Worm (Caenorhabditis elegans) whole organism, L2 larva: ENCODE data around the gene nspg-7.2.

ENCODE experiments used
- R02D3.7 ChIP-seq: fragments of 150-350 bp; optimal IDR thresholded peaks from 2 replicates; lab custom pipeline; 2014; ENCODE audit warnings: missing biosample characterization, missing genetic modification characterization
- alr-1 ChIP-seq: fragments of 150-350 bp; optimal IDR thresholded peaks from 2 replicates; lab custom pipeline; 2014; ENCODE audit warnings: missing biosample characterization, missing genetic modification characterization
- ama-1 ChIP-seq: fragments of 150-350 bp; optimal IDR thresholded peaks from 2 replicates; lab custom pipeline; 2018; ENCODE audit warnings: inconsistent platforms
- ceh-16 ChIP-seq: fragments of 150-350 bp; optimal IDR thresholded peaks from 2 replicates; lab custom pipeline; 2014; ENCODE audit warnings: missing biosample characterization, missing genetic modification characterization
- ceh-82 ChIP-seq: fragments of 150-350 bp; optimal IDR thresholded peaks from 2 replicates; lab custom pipeline; 2014; ENCODE audit warnings: missing biosample characterization, missing genetic modification characterization
- egl-27 ChIP-seq: sonication (generic microtip); optimal IDR thresholded peaks from 3 replicates; lab custom pipeline; 2017; ENCODE audit warnings: missing biosample characterization, missing genetic modification reagents, missing genetic modification characterization
- fos-1 ChIP-seq: fragments of 150-350 bp; optimal IDR thresholded peaks from 2 replicates; lab custom pipeline; 2014; ENCODE audit warnings: missing biosample characterization, missing genetic modification characterization
- lin-39 ChIP-seq: fragments of 150-350 bp; optimal IDR thresholded peaks from 2 replicates; lab custom pipeline; 2014; ENCODE audit warnings: missing biosample characterization, missing genetic modification reagents, missing genetic modification characterization
- nhr-21 ChIP-seq: fragments of 150-350 bp; optimal IDR thresholded peaks from 2 replicates; lab custom pipeline; 2014; ENCODE audit warnings: missing biosample characterization, missing genetic modification characterization
- sma-9 ChIP-seq, 2 experiments: fragments of 150-350 bp in 1 of 2; sonication (generic microtip) in 1 of 2; optimal IDR thresholded peaks; 2 replicates each; lab custom pipeline; 2014 to 2016; ENCODE audit warnings: missing genetic modification characterization in 2 of 2, mild to moderate bottlenecking in 1 of 2, missing biosample characterization in 1 of 2, missing compliant biosample characterization in 1 of 2, missing genetic modification reagents in 1 of 2, moderate library complexity in 1 of 2
- unc-39 ChIP-seq: fragments of 150-350 bp; optimal IDR thresholded peaks from 2 replicates; lab custom pipeline; 2014; ENCODE audit warnings: missing biosample characterization, missing genetic modification characterization
- unc-62 ChIP-seq: fragments of 150-350 bp; optimal IDR thresholded peaks from 2 replicates; lab custom pipeline; 2014; ENCODE audit warnings: missing biosample characterization, missing genetic modification reagents, missing genetic modification characterization
- zag-1 ChIP-seq: fragments of 150-350 bp; optimal IDR thresholded peaks from 2 replicates; lab custom pipeline; 2014; ENCODE audit warnings: missing biosample characterization, missing genetic modification characterization
- ztf-11 ChIP-seq: sonication (generic microtip); optimal IDR thresholded peaks from 2 replicates; lab custom pipeline; 2017; ENCODE audit warnings: missing biosample characterization, missing genetic modification characterization

ce11 chrIII:3219050-3219449 lies 39.2 kb downstream of the nspg-7.2 start, which contains the start of gene frm-8:
- TF ChIP-seq unc-62 (no peak), unc-39 (tag; lab: Kevin White, UChicago) (no peak), ztf-11 (no peak), ceh-16 (tag; lab: Kevin White, UChicago) (no peak), fos-1 (tag; lab: Kevin White, UChicago) (no peak), ama-1 (lab: Kevin White, UChicago) (no peak), nhr-21 (tag; lab: Kevin White, UChicago) (no peak), zag-1 (no peak), sma-9 (GFP tag; optimal IDR thresholded peaks at IDR 0.05; lab: Kevin White, UChicago) (no peak), sma-9 (tag; optimal IDR thresholded peaks at IDR 0.05; lab: Kevin White, UChicago) (no peak), alr-1 (tag; lab: Kevin White, UChicago) (no peak), R02D3.7 (tag; lab: Kevin White, UChicago) (no peak), lin-39 (tag; lab: Kevin White, UChicago) (no peak), egl-27 (tag; lab: Kevin White, UChicago) (no peak), ceh-82 (no peak)
